Fruit fly (Drosophila melanogaster): ENCODE results near the gene CG32988.

The CG32988 gene

DNA sequence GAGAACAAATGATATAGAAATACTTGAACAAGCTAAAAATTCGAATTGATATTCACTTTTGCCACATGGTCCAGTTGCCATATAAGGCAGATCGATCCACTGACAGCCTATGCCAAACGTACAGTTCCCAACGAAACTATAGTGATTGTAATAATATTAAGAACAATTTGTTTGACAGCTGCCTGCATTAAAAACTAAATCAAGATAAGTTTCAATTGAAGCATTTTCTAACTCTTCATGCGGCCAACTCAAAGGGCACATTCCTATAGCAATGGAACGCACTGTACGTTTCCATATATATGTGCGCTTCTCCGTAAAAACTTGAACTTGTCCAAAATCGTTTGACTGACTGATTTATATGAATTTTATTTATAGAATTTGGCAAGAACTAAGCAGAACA lies 29.6 kb downstream of the CG32988 start (continued):
- TF ChIP-seq CG15514 (GFP tag; optimal IDR thresholded peaks at IDR 0.05), result peak; percentile 16
- peak; percentile 20 for TF ChIP-seq her (GFP tag; optimal IDR thresholded peaks at IDR 0.05)
- no peak for TF ChIP-seq E2f1 (GFP tag; IDR thresholded peaks at IDR 0.05)
- TF ChIP-seq CG12659 (GFP tag; optimal IDR thresholded peaks at IDR 0.05), result peak; percentile 32
- TF ChIP-seq CG14014 (GFP tag; IDR thresholded peaks at IDR 0.05), result peak; percentile 80
- TF ChIP-seq mirr (GFP tag; optimal IDR thresholded peaks at IDR 0.05), result peak; percentile 50
- TF ChIP-seq NFAT (GFP tag; IDR thresholded peaks at IDR 0.05), result peak; percentile 81
- TF ChIP-seq salm (tag; optimal IDR thresholded peaks at IDR 0.05), result no peak
- TF ChIP-seq CG32772 (GFP tag; IDR thresholded peaks at IDR 0.05), result peak; percentile 28; the same call in 1 of the 2 replicates
- TF ChIP-seq Hand (GFP tag; optimal IDR thresholded peaks at IDR 0.05), result no peak
- peak; percentile 71 for TF ChIP-seq CG13624 (GFP tag; optimal IDR thresholded peaks at IDR 0.05)
- TF ChIP-seq CG9932 (GFP tag; IDR thresholded peaks at IDR 0.05), result peak; percentile 86
- no peak for TF ChIP-seq fd64A (GFP tag; optimal IDR thresholded peaks at IDR 0.05)
- peak; percentile 10 for TF ChIP-seq cwo (GFP tag; optimal IDR thresholded peaks at IDR 0.05)
- no peak for TF ChIP-seq CG8944 (GFP tag; optimal IDR thresholded peaks at IDR 0.05)
- TF ChIP-seq Dek (tag; optimal IDR thresholded peaks at IDR 0.05), result peak; percentile 21
- peak; percentile 7 for TF ChIP-seq CG15011 (GFP tag; optimal IDR thresholded peaks at IDR 0.05)
- TF ChIP-seq Fer3 (tag; optimal IDR thresholded peaks at IDR 0.05), result peak; percentile 63
- peak; percentile 31; the same call in 1 of the 2 replicates for TF ChIP-seq klu (GFP tag; IDR thresholded peaks at IDR 0.05)
- TF ChIP-seq pfk (GFP tag; optimal IDR thresholded peaks at IDR 0.05), result no peak
- TF ChIP-seq lilli (GFP tag; optimal IDR thresholded peaks at IDR 0.05), result peak; percentile 67
- TF ChIP-seq Bgb (GFP tag; IDR thresholded peaks at IDR 0.05; ENCODE audit: partially characterized antibody), result no peak
- peak; percentile 70 for TF ChIP-seq CG14441 (GFP tag; IDR thresholded peaks at IDR 0.05)
- TF ChIP-seq CG2889 (GFP tag; IDR thresholded peaks at IDR 0.05), result no peak
- no peak for TF ChIP-seq Ssrp (tag; optimal IDR thresholded peaks at IDR 0.05)
- TF ChIP-seq CG17361 (GFP tag; IDR thresholded peaks at IDR 0.05), result 0 out of 3 replicates have a peak, but pooled peaks have one; percentile 33
- peak; percentile 61; the same call in 1 of the 2 replicates for TF ChIP-seq ranshi (GFP tag; IDR thresholded peaks at IDR 0.05)
- TF ChIP-seq Max (GFP tag; optimal IDR thresholded peaks at IDR 0.05), result peak; percentile 12
- 0 out of 2 replicates have a peak, but pooled peaks have one; percentile 26 for TF ChIP-seq rib (GFP tag; IDR thresholded peaks at IDR 0.05)
- TF ChIP-seq schlank (tag; optimal IDR thresholded peaks at IDR 0.05), result peak; percentile 34
- TF ChIP-seq pho (GFP tag; optimal IDR thresholded peaks at IDR 0.05), result peak; percentile 26
- peak; percentile 58 for TF ChIP-seq CG18599 (GFP tag; optimal IDR thresholded peaks at IDR 0.05)
- TF ChIP-seq HLHmδ (GFP tag; optimal IDR thresholded peaks at IDR 0.05), result no peak
- TF ChIP-seq CG11456 (GFP tag; IDR thresholded peaks at IDR 0.05), result peak; percentile 83
- no peak for TF ChIP-seq Dp (GFP tag; optimal IDR thresholded peaks at IDR 0.05)
- TF ChIP-seq scrt (GFP tag; optimal IDR thresholded peaks at IDR 0.05), result peak; percentile 51
- TF ChIP-seq sug (tag; optimal IDR thresholded peaks at IDR 0.05), result peak; percentile 38
- peak; percentile 28 for TF ChIP-seq Chrac-16 (GFP tag; optimal IDR thresholded peaks at IDR 0.05)
- TF ChIP-seq BtbVII (GFP tag; optimal IDR thresholded peaks at IDR 0.05), result peak; percentile 28
- no peak for TF ChIP-seq Opbp (GFP tag; IDR thresholded peaks at IDR 0.05; ENCODE audit: partially characterized antibody)
- TF ChIP-seq CG8089 (GFP tag; optimal IDR thresholded peaks at IDR 0.05), result no peak
- TF ChIP-seq CG2678 (tag; optimal IDR thresholded peaks at IDR 0.05), result peak; percentile 69
- peak; percentile 38; the same call in 1 of the 2 replicates for TF ChIP-seq Rx (GFP tag; IDR thresholded peaks at IDR 0.05)
- no peak for TF ChIP-seq cato (GFP tag; optimal IDR thresholded peaks at IDR 0.05; ENCODE audit: borderline replicate concordance)
- TF ChIP-seq TFAM (GFP tag; optimal IDR thresholded peaks at IDR 0.05), result no peak
- TF ChIP-seq CG1529 (GFP tag; optimal IDR thresholded peaks at IDR 0.05), result no peak
- peak; percentile 17 for TF ChIP-seq Fer2 (tag; optimal IDR thresholded peaks at IDR 0.05)
- peak; percentile 11 for TF ChIP-seq CG1603 (tag; optimal IDR thresholded peaks at IDR 0.05)
- TF ChIP-seq CG7839 (tag; optimal IDR thresholded peaks at IDR 0.05), result peak; percentile 63
- TF ChIP-seq CG1647 (GFP tag; optimal IDR thresholded peaks at IDR 0.05), result peak; percentile 50
